Fruit fly (Drosophila melanogaster): ENCODE data around the gene CG5026.
A peak's percentile ranks its signal among the peaks of the same experiment; 100 is the strongest.

CG5026 gene

DNA sequence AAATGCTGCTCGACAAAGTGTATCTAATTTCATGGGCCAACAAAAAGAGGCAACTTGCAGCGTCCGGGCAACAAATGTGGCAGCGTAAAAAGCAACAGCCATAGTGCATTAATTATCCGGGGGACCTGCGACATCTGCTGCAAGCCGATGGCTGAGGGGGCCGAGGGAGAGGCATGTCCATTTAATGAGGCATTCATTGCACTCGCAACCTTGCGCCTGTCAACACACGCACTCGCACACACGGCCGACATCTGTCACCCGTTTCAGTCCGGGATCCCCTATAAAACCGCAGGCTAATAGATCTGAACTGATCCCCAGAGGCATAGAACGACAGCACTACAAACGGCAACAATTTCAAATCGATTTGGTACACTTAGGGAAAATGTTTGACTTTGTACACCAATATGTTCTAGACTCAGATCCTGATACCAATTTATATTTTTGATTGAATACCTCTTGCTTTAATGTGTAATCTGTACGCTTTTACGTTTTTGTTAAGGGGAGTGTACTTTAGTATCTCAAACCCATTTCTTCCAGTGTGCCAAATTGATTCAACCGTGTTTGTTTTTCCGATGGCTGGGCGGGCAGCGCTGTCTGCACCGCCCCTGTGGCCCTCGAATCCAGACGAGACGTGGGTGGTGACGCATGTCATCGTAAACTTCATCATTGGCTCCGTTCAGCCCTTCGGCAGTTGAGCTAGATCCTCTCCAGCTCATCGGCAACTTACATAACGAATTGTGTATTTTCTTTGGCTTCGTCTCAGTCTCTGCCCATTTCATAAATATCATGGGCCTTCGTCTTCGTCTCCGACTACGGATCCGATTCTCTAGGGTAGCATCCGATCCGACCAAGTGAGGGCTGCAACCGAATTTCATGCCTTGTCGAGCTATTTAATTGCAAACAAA, 43.4 kb downstream of the CG5026 start (continued):
- TF ChIP-seq CG1233 (GFP tag; optimal IDR thresholded peaks at IDR 0.05) (peak; percentile 81), CG10959 (GFP tag; IDR thresholded peaks at IDR 0.05) (peak; percentile 95), CG12219 (GFP tag; optimal IDR thresholded peaks at IDR 0.05) (peak; percentile 68), en (GFP tag; optimal IDR thresholded peaks at IDR 0.05) (peak; percentile 78), ewg (GFP tag; optimal IDR thresholded peaks at IDR 0.05) (peak; percentile 36), Kr (GFP tag; optimal IDR thresholded peaks at IDR 0.05) (no peak), croc (GFP tag; conservative IDR thresholded peaks at IDR 0.05) (peak; percentile 85), Opbp (GFP tag; IDR thresholded peaks at IDR 0.05; ENCODE audit: partially characterized antibody) (no peak), p53 (GFP tag; optimal IDR thresholded peaks at IDR 0.05) (peak; percentile 79), CG12104 (GFP tag; optimal IDR thresholded peaks at IDR 0.05) (peak; percentile 21), Hr39 (optimal IDR thresholded peaks at IDR 0.05) (no peak), zen2 (GFP tag; IDR thresholded peaks at IDR 0.05; ENCODE audit: partially characterized antibody) (no peak), CG13624 (GFP tag; optimal IDR thresholded peaks at IDR 0.05) (peak; percentile 67), fru (optimal IDR thresholded peaks at IDR 0.05) (no peak), sr (GFP tag; IDR thresholded peaks at IDR 0.05) (no peak; the same call in 2 of the 3 replicates), CG18764 (GFP tag; optimal IDR thresholded peaks at IDR 0.05) (peak; percentile 65), sc (optimal IDR thresholded peaks at IDR 0.05) (no peak), sc (GFP tag; optimal IDR thresholded peaks at IDR 0.05) (peak; percentile 61), ttk (GFP tag; IDR thresholded peaks at IDR 0.05) (peak; percentile 75), chm (GFP tag; IDR thresholded peaks at IDR 0.05) (peak; percentile 91), CG42726 (GFP tag; IDR thresholded peaks at IDR 0.05; ENCODE audit: partially characterized antibody) (no peak), Max (GFP tag; optimal IDR thresholded peaks at IDR 0.05) (peak; percentile 63), CG3407 (GFP tag; optimal IDR thresholded peaks at IDR 0.05) (peak; percentile 55), phol (tag; optimal IDR thresholded peaks at IDR 0.05) (peak; percentile 82), hbn (GFP tag; IDR thresholded peaks at IDR 0.05; ENCODE audit: partially characterized antibody) (no peak), fd102C (GFP tag; optimal IDR thresholded peaks at IDR 0.05) (peak; percentile 77), caup (GFP tag; optimal IDR thresholded peaks at IDR 0.05; ENCODE audit: severe bottlenecking) (peak; percentile 4), slp2 (GFP tag; optimal IDR thresholded peaks at IDR 0.05) (peak; percentile 59), Optix (GFP tag; IDR thresholded peaks at IDR 0.05) (peak; percentile 70; the same call in 1 of the 3 replicates), MESR4 (GFP tag; optimal IDR thresholded peaks at IDR 0.05) (no peak), CG34224 (GFP tag; IDR thresholded peaks at IDR 0.05; ENCODE audit: partially characterized antibody) (no peak), Neu2 (GFP tag; optimal IDR thresholded peaks at IDR 0.05; ENCODE audit: borderline replicate concordance) (peak; percentile 49), nerfin-2 (GFP tag; IDR thresholded peaks at IDR 0.05; ENCODE audit: partially characterized antibody) (no peak), CG5953 (GFP tag; IDR thresholded peaks at IDR 0.05) (peak; percentile 45; the same call in 1 of the 2 replicates), CG2199 (GFP tag; IDR thresholded peaks at IDR 0.05) (peak; percentile 85; the same call in 2 of the 3 replicates), CG11504 (tag; optimal IDR thresholded peaks at IDR 0.05) (peak; percentile 67), gt (GFP tag; IDR thresholded peaks at IDR 0.05) (0 out of 2 replicates have a peak, but pooled peaks have one; percentile 35), CG7928 (GFP tag; optimal IDR thresholded peaks at IDR 0.05) (no peak), CG15479 (GFP tag; optimal IDR thresholded peaks at IDR 0.05) (no peak), CG6272 (GFP tag; IDR thresholded peaks at IDR 0.05) (peak; percentile 55; the same call in 1 of the 2 replicates), ind (GFP tag; optimal IDR thresholded peaks at IDR 0.05) (peak; percentile 63), CG10654 (GFP tag; optimal IDR thresholded peaks at IDR 0.05) (peak; percentile 76), CG11560 (tag; IDR thresholded peaks at IDR 0.05) (no peak; the same call in 1 of the 3 replicates), Stat92E (GFP tag; optimal IDR thresholded peaks at IDR 0.05) (peak in 1 of 3 experiments; percentile 55), CG11093 (GFP tag; IDR thresholded peaks at IDR 0.05) (peak; percentile 80), tup (GFP tag; optimal IDR thresholded peaks at IDR 0.05) (no peak), crol (GFP tag; IDR thresholded peaks at IDR 0.05) (peak; percentile 64), Dfd (GFP tag; optimal IDR thresholded peaks at IDR 0.05) (no peak)
